Fruit fly (Drosophila melanogaster) whole organism, prepupa: ENCODE measurements around the gene CG7653.
A peak's percentile ranks its signal among the peaks of the same experiment; 100 is the strongest.

Experiments
- Blimp-1 ChIP-seq: fragments of 200-800 bp; sonication (Bioruptor generic); optimal IDR thresholded peaks from 3 replicates; lab custom pipeline; 2017; ENCODE audit warnings: missing biosample characterization, missing genetic modification characterization, mild to moderate bottlenecking, moderate library complexity, missing genetic modification reagents
- CG10631 ChIP-seq: fragments of 200-800 bp; sonication (Bioruptor generic); optimal IDR thresholded peaks from 2 replicates; lab custom pipeline; 2016; ENCODE audit warnings: missing biosample characterization, missing genetic modification characterization
- CG10669 ChIP-seq: fragments of 200-800 bp; sonication (Bioruptor generic); optimal IDR thresholded peaks from 3 replicates; lab custom pipeline; 2018; ENCODE audit warnings: missing biosample characterization, mild to moderate bottlenecking, missing genetic modification characterization, moderate library complexity
- CG11294 ChIP-seq: fragments of 200-800 bp; sonication (Bioruptor generic); IDR thresholded peaks from 2 replicates; pipeline ENCODE4 v1.3.6; 2022; ENCODE audit warnings: missing biosample characterization, missing genetic modification characterization
- CG11762 ChIP-seq: fragments of 200-800 bp; sonication (Bioruptor generic); optimal IDR thresholded peaks from 3 replicates; lab custom pipeline; 2016; ENCODE audit warnings: missing biosample characterization, missing genetic modification characterization; ENCODE audit not compliant: insufficient read depth
- CG11902 ChIP-seq: fragments of 200-800 bp; sonication (Bioruptor generic); optimal IDR thresholded peaks from 3 replicates; lab custom pipeline; 2016; ENCODE audit warnings: missing biosample characterization, missing genetic modification characterization
- CG15336 ChIP-seq: fragments of 200-800 bp; sonication (Bioruptor generic); IDR thresholded peaks from 2 replicates; pipeline ENCODE4 v1.3.6; 2022; ENCODE audit warnings: missing biosample characterization, missing genetic modification characterization
- CG1621 ChIP-seq: fragments of 200-800 bp; sonication (Bioruptor generic); optimal IDR thresholded peaks from 3 replicates; lab custom pipeline; 2018; ENCODE audit warnings: missing biosample characterization, mild to moderate bottlenecking, missing genetic modification characterization
- CG3032 ChIP-seq: fragments of 200-800 bp; optimal IDR thresholded peaks from 2 replicates; lab custom pipeline; 2019; ENCODE audit warnings: missing biosample characterization, mild to moderate bottlenecking, missing genetic modification characterization, moderate library complexity
- CG31627 ChIP-seq: fragments of 200-800 bp; sonication (Bioruptor generic); optimal IDR thresholded peaks from 3 replicates; lab custom pipeline; 2016; ENCODE audit warnings: missing biosample characterization, missing genetic modification characterization
- CG32006 ChIP-seq: fragments of 200-800 bp; sonication (Bioruptor generic); optimal IDR thresholded peaks from 3 replicates; lab custom pipeline; 2017; ENCODE audit warnings: missing biosample characterization, mild to moderate bottlenecking, missing genetic modification characterization
- CG34406 ChIP-seq: fragments of 200-800 bp; sonication (Bioruptor generic); optimal IDR thresholded peaks from 3 replicates; lab custom pipeline; 2016; ENCODE audit warnings: missing biosample characterization, missing genetic modification characterization
- CG3919 ChIP-seq: fragments of 200-800 bp; sonication (Bioruptor generic); optimal IDR thresholded peaks from 3 replicates; lab custom pipeline; 2016; ENCODE audit warnings: missing biosample characterization, missing genetic modification characterization
- CG4318 ChIP-seq: fragments of 200-800 bp; sonication (Bioruptor generic); optimal IDR thresholded peaks from 3 replicates; lab custom pipeline; 2017; ENCODE audit warnings: missing biosample characterization, mild to moderate bottlenecking, missing genetic modification characterization
- CG6163 ChIP-seq: fragments of 200-800 bp; sonication (Bioruptor generic); IDR thresholded peaks from 3 replicates; pipeline ENCODE4 v1.3.6; 2022; ENCODE audit warnings: missing biosample characterization, missing genetic modification characterization
- CG6276 ChIP-seq: fragments of 200-800 bp; sonication (Bioruptor generic); optimal IDR thresholded peaks from 2 replicates; lab custom pipeline; 2017; ENCODE audit warnings: missing biosample characterization, mild to moderate bottlenecking, missing genetic modification characterization
- CG6792 ChIP-seq: fragments of 200-800 bp; sonication (Bioruptor generic); optimal IDR thresholded peaks from 3 replicates; lab custom pipeline; 2016; ENCODE audit warnings: missing biosample characterization, missing genetic modification characterization
- CG6808 ChIP-seq: fragments of 200-800 bp; sonication (Bioruptor generic); optimal IDR thresholded peaks from 3 replicates; lab custom pipeline; 2017; ENCODE audit warnings: missing biosample characterization, missing genetic modification characterization, mild to moderate bottlenecking, moderate library complexity, missing genetic modification reagents
- CG6854 ChIP-seq: fragments of 200-800 bp; sonication (Bioruptor generic); optimal IDR thresholded peaks from 2 replicates; lab custom pipeline; 2017; ENCODE audit warnings: missing biosample characterization, mild to moderate bottlenecking, missing genetic modification characterization
- CG7368 ChIP-seq: fragments of 200-800 bp; sonication (Bioruptor generic); optimal IDR thresholded peaks from 3 replicates; lab custom pipeline; 2016; ENCODE audit warnings: missing biosample characterization, missing genetic modification characterization
- CG8119 ChIP-seq: fragments of 200-800 bp; sonication (Bioruptor generic); IDR thresholded peaks from 3 replicates; pipeline ENCODE4 v1.3.6; 2022; ENCODE audit warnings: missing biosample characterization, missing genetic modification characterization
- CG8632 ChIP-seq: fragments of 200-800 bp; sonication (Bioruptor generic); optimal IDR thresholded peaks from 3 replicates; lab custom pipeline; 2016; ENCODE audit warnings: missing biosample characterization, missing genetic modification characterization
- CG9139 ChIP-seq: fragments of 200-800 bp; sonication (Bioruptor generic); optimal IDR thresholded peaks from 3 replicates; lab custom pipeline; 2017; ENCODE audit warnings: missing biosample characterization, mild to moderate bottlenecking, missing genetic modification characterization
- Eip75B ChIP-seq: fragments of 200-800 bp; sonication (Bioruptor generic); optimal IDR thresholded peaks from 3 replicates; lab custom pipeline; 2016; ENCODE audit warnings: missing biosample characterization, missing genetic modification characterization
- Eip78C ChIP-seq: fragments of 200-800 bp; sonication (Bioruptor generic); peaks from one replicate; lab custom pipeline; 2016; ENCODE audit warnings: missing biosample characterization, missing genetic modification characterization
- Ets21C ChIP-seq: fragments of 200-800 bp; sonication (Bioruptor generic); optimal IDR thresholded peaks from 3 replicates; lab custom pipeline; 2016; ENCODE audit warnings: missing biosample characterization, missing genetic modification characterization
- Ets96B ChIP-seq: fragments of 200-800 bp; optimal IDR thresholded peaks from 2 replicates; lab custom pipeline; 2019; ENCODE audit warnings: missing biosample characterization, mild to moderate bottlenecking, missing genetic modification characterization, moderate library complexity
- Hr38 ChIP-seq: sonication (Bioruptor generic); optimal IDR thresholded peaks from 2 replicates; lab custom pipeline; 2016; ENCODE audit warnings: missing biosample characterization, missing genetic modification characterization
- Hr39 ChIP-seq: fragments of 200-800 bp; sonication (Bioruptor generic); optimal IDR thresholded peaks from 2 replicates; lab custom pipeline; 2016; ENCODE audit warnings: missing biosample characterization, missing genetic modification characterization
- Hr4 ChIP-seq: fragments of 200-800 bp; sonication (Bioruptor generic); optimal IDR thresholded peaks from 3 replicates; lab custom pipeline; 2016; ENCODE audit warnings: missing biosample characterization, missing genetic modification characterization
- Lpt ChIP-seq: fragments of 200-800 bp; sonication (Bioruptor generic); optimal IDR thresholded peaks from 3 replicates; lab custom pipeline; 2016; ENCODE audit warnings: missing biosample characterization, missing genetic modification characterization
- Met ChIP-seq: fragments of 200-800 bp; sonication (Bioruptor generic); optimal IDR thresholded peaks from 3 replicates; lab custom pipeline; 2016; ENCODE audit warnings: missing biosample characterization, missing genetic modification characterization
- OdsH ChIP-seq: fragments of 200-800 bp; sonication (Bioruptor generic); optimal IDR thresholded peaks from 3 replicates; lab custom pipeline; 2016; ENCODE audit warnings: missing biosample characterization, missing genetic modification characterization
- Sox102F ChIP-seq: fragments of 200-800 bp; sonication (Bioruptor generic); optimal IDR thresholded peaks from 2 replicates; lab custom pipeline; 2016; ENCODE audit warnings: missing biosample characterization, mild to moderate bottlenecking, missing genetic modification characterization
- Sox15 ChIP-seq: fragments of 200-800 bp; sonication (Bioruptor generic); optimal IDR thresholded peaks from 3 replicates; lab custom pipeline; 2016; ENCODE audit warnings: missing biosample characterization, missing genetic modification characterization
- achi ChIP-seq: fragments of 200-800 bp; sonication (Bioruptor generic); optimal IDR thresholded peaks from 3 replicates; lab custom pipeline; 2016; ENCODE audit warnings: missing biosample characterization, missing genetic modification characterization
- acj6 ChIP-seq: fragments of 200-800 bp; sonication (Bioruptor generic); optimal IDR thresholded peaks from 3 replicates; lab custom pipeline; 2016; ENCODE audit warnings: missing biosample characterization, missing genetic modification characterization
- cyc ChIP-seq: fragments of 200-800 bp; sonication (Bioruptor generic); optimal IDR thresholded peaks from 3 replicates; lab custom pipeline; 2016; ENCODE audit warnings: missing biosample characterization, missing genetic modification characterization
- dac ChIP-seq: fragments of 200-800 bp; sonication (Bioruptor generic); optimal IDR thresholded peaks from 2 replicates; lab custom pipeline; 2017; ENCODE audit warnings: missing biosample characterization, mild to moderate bottlenecking, missing genetic modification characterization
- dsx ChIP-seq: fragments of 200-800 bp; optimal IDR thresholded peaks from 3 replicates; lab custom pipeline; 2019; ENCODE audit warnings: missing biosample characterization, mild to moderate bottlenecking, missing genetic modification characterization, moderate library complexity; ENCODE audit not compliant: poor library complexity, severe bottlenecking
- eg ChIP-seq: fragments of 200-800 bp; sonication (Bioruptor generic); IDR thresholded peaks from 3 replicates; pipeline ENCODE4 v1.3.6; 2022; ENCODE audit warnings: missing biosample characterization, missing genetic modification characterization
- fd59A ChIP-seq: fragments of 200-800 bp; sonication (Bioruptor generic); optimal IDR thresholded peaks from 2 replicates; lab custom pipeline; 2017; ENCODE audit warnings: missing biosample characterization, mild to moderate bottlenecking, missing genetic modification characterization, missing genetic modification reagents
- fd85E ChIP-seq: fragments of 200-800 bp; sonication (Bioruptor generic); optimal IDR thresholded peaks from 3 replicates; lab custom pipeline; 2016; ENCODE audit warnings: missing biosample characterization, missing genetic modification characterization
- fkh ChIP-seq: fragments of 200-800 bp; sonication (Bioruptor generic); optimal IDR thresholded peaks from 3 replicates; lab custom pipeline; 2017; ENCODE audit warnings: missing biosample characterization, mild to moderate bottlenecking, missing genetic modification characterization, moderate library complexity
- lz ChIP-seq: fragments of 200-800 bp; sonication (Bioruptor generic); optimal IDR thresholded peaks from 3 replicates; lab custom pipeline; 2016; ENCODE audit warnings: missing biosample characterization, missing genetic modification characterization
- net ChIP-seq: fragments of 200-800 bp; sonication (Bioruptor generic); optimal IDR thresholded peaks from 3 replicates; lab custom pipeline; 2016; ENCODE audit warnings: missing biosample characterization, missing genetic modification characterization
- pdm3 ChIP-seq: fragments of 200-800 bp; sonication (Bioruptor generic); optimal IDR thresholded peaks from 3 replicates; lab custom pipeline; 2016; ENCODE audit warnings: missing biosample characterization, missing genetic modification characterization
- spab ChIP-seq: fragments of 200-800 bp; sonication (Bioruptor generic); optimal IDR thresholded peaks from 2 replicates; lab custom pipeline; 2017; ENCODE audit warnings: missing biosample characterization, mild to moderate bottlenecking, missing genetic modification characterization, missing genetic modification reagents
- svp ChIP-seq: fragments of 200-800 bp; sonication (Bioruptor generic); peaks from one replicate; lab custom pipeline; 2016; ENCODE audit warnings: missing biosample characterization, missing genetic modification characterization
- topi ChIP-seq: fragments of 200-800 bp; sonication (Bioruptor generic); optimal IDR thresholded peaks from 3 replicates; lab custom pipeline; 2016; ENCODE audit warnings: missing biosample characterization, missing genetic modification characterization
- vri ChIP-seq: fragments of 200-800 bp; sonication (Bioruptor generic); optimal IDR thresholded peaks from 3 replicates; lab custom pipeline; 2016; ENCODE audit warnings: missing biosample characterization, mild to moderate bottlenecking, missing genetic modification characterization

Gene CG7653

dm6 chr2L:15910937-15911590 lies 31.1 kb upstream of the CG7653 start:
- TF ChIP-seq svp (GFP tag; lab: Kevin White, UChicago) (no peak), CG10669 (peak; percentile 95), fkh (peak; percentile 70), CG34406 (GFP tag; lab: Kevin White, UChicago) (peak; percentile 97), OdsH (GFP tag; lab: Kevin White, UChicago) (peak; percentile 98), CG11294 (peak; percentile 88), spab (GFP tag; lab: Kevin White, UChicago) (peak; percentile 94), Hr39 (GFP tag; lab: Kevin White, UChicago) (peak; percentile 99), dac (GFP tag; lab: Kevin White, UChicago) (peak; percentile 86), CG6276 (GFP tag; lab: Kevin White, UChicago) (peak; percentile 83), achi (GFP tag; lab: Kevin White, UChicago) (peak; percentile 96), acj6 (peak; percentile 98), CG8119 (GFP tag; lab: Robert Waterston, UW) (peak; percentile 95), eg (GFP tag; lab: Robert Waterston, UW) (peak; percentile 93), CG6808 (GFP tag; lab: Kevin White, UChicago) (peak; percentile 91), topi (peak; percentile 98), CG6854 (GFP tag; lab: Kevin White, UChicago) (peak; percentile 73), CG3919 (GFP tag; lab: Kevin White, UChicago) (peak; percentile 95), CG6792 (peak; percentile 97), Met (GFP tag; lab: Kevin White, UChicago) (peak; percentile 97), CG7368 (GFP tag; lab: Kevin White, UChicago) (peak; percentile 95), Lpt (GFP tag; lab: Kevin White, UChicago) (peak; percentile 92), cyc (peak; percentile 97), fd59A (GFP tag; lab: Kevin White, UChicago) (peak; percentile 97), vri (GFP tag; lab: Kevin White, UChicago) (peak; percentile 86), Hr4 (GFP tag; lab: Kevin White, UChicago) (peak; percentile 99), CG1621 (tag; lab: Kevin White, UChicago) (peak; percentile 97), CG10631 (GFP tag; lab: Kevin White, UChicago) (peak; percentile 96), Ets96B (tag; lab: Kevin White, UChicago) (peak; percentile 96), CG9139 (peak; percentile 73), CG6163 (peak; percentile 96), fd85E (GFP tag; lab: Kevin White, UChicago) (peak; percentile 93), Sox102F (peak; percentile 98), CG11762 (GFP tag; lab: Kevin White, UChicago) (peak; percentile 94), CG3032 (tag; lab: Kevin White, UChicago) (peak; percentile 92), Hr38 (GFP tag; lab: Kevin White, UChicago) (peak; percentile 22), Eip78C (peak; percentile 99), lz (GFP tag; lab: Kevin White, UChicago) (peak; percentile 99), CG8632 (GFP tag; lab: Kevin White, UChicago) (peak; percentile 96), dsx (GFP tag; lab: Kevin White, UChicago) (peak; percentile 91), CG4318 (GFP tag; lab: Kevin White, UChicago) (peak; percentile 89), Blimp-1 (peak; percentile 100), Ets21C (peak; percentile 97), net (GFP tag; lab: Kevin White, UChicago) (peak; percentile 97), Sox15 (peak; percentile 97), Eip75B (GFP tag; lab: Kevin White, UChicago) (peak; percentile 97), CG11902 (GFP tag; lab: Kevin White, UChicago) (peak; percentile 95), pdm3 (peak; percentile 98), CG32006 (GFP tag; lab: Kevin White, UChicago) (peak; percentile 94), CG15336 (peak; percentile 95), CG31627 (peak; percentile 98)
